Worm (Caenorhabditis elegans) whole organism, late embryonic: Measurements from ENCODE around the gene lst-4.
A peak's percentile ranks its signal among the peaks of the same experiment; 100 is the strongest.

Experiments used
- K09A11.1 ChIP-seq: sonication (generic microtip); optimal IDR thresholded peaks from 2 replicates; lab custom pipeline; 2017; ENCODE audit warnings: antibody characterized with exemption, mild to moderate bottlenecking, missing genetic modification characterization, missing compliant biosample characterization; ENCODE audit not compliant: insufficient read depth
- T23F11.4 ChIP-seq: fragments of 200-800 bp; sonication (Bioruptor generic); optimal IDR thresholded peaks from 2 replicates; lab custom pipeline; 2018; ENCODE audit warnings: mild to moderate bottlenecking, missing genetic modification characterization, missing compliant biosample characterization
- Y22D7AL.16 ChIP-seq: sonication (generic microtip); optimal IDR thresholded peaks from 2 replicates; lab custom pipeline; 2016; ENCODE audit warnings: missing genetic modification characterization, missing compliant biosample characterization
- ahr-1 ChIP-seq: sonication (generic microtip); optimal IDR thresholded peaks from 2 replicates; lab custom pipeline; 2016; ENCODE audit warnings: missing genetic modification characterization, missing compliant biosample characterization
- ama-1 ChIP-seq: fragments of 150-350 bp; optimal IDR thresholded peaks from 2 replicates; lab custom pipeline; 2014
- ceh-14 ChIP-seq: sonication (generic microtip); optimal IDR thresholded peaks from 2 replicates; lab custom pipeline; 2016; ENCODE audit warnings: missing genotype, missing genetic modification characterization, missing compliant biosample characterization
- ceh-18 ChIP-seq: sonication (generic microtip); optimal IDR thresholded peaks from 2 replicates; lab custom pipeline; 2016; ENCODE audit warnings: missing genetic modification characterization, missing compliant biosample characterization
- ceh-2 ChIP-seq: sonication (generic microtip); optimal IDR thresholded peaks from 2 replicates; lab custom pipeline; 2016; ENCODE audit warnings: missing genotype, missing genetic modification characterization, missing compliant biosample characterization
- ceh-22 ChIP-seq: sonication (generic microtip); optimal IDR thresholded peaks from 2 replicates; lab custom pipeline; 2017; ENCODE audit warnings: missing biosample characterization, missing genetic modification characterization
- ceh-24 ChIP-seq: sonication (generic microtip); optimal IDR thresholded peaks from 2 replicates; lab custom pipeline; 2016; ENCODE audit warnings: mild to moderate bottlenecking, missing genetic modification characterization, missing compliant biosample characterization
- ceh-30 ChIP-seq: fragments of 150-350 bp; optimal IDR thresholded peaks from 2 replicates; lab custom pipeline; 2014; ENCODE audit warnings: missing biosample characterization, missing genetic modification characterization
- ceh-34 ChIP-seq: sonication (generic microtip); optimal IDR thresholded peaks from 2 replicates; lab custom pipeline; 2016; ENCODE audit warnings: mild to moderate bottlenecking, missing genetic modification characterization, missing compliant biosample characterization
- ceh-45 ChIP-seq: fragments of 200-800 bp; sonication (Bioruptor generic); IDR thresholded peaks from 2 replicates; pipeline ENCODE4 v1.3.6; 2022; ENCODE audit warnings: missing genetic modification reagents, missing genetic modification characterization, missing compliant biosample characterization
- ceh-48 ChIP-seq: sonication (generic microtip); optimal IDR thresholded peaks from 2 replicates; lab custom pipeline; 2016; ENCODE audit warnings: missing genetic modification characterization, inconsistent platforms, missing compliant biosample characterization
- ceh-6 ChIP-seq: fragments of 200-800 bp; sonication (Bioruptor generic); optimal IDR thresholded peaks from 2 replicates; lab custom pipeline; 2018; ENCODE audit warnings: mild to moderate bottlenecking, missing genetic modification characterization, missing compliant biosample characterization
- ceh-9 ChIP-seq: sonication (generic microtip); optimal IDR thresholded peaks from 2 replicates; lab custom pipeline; 2016; ENCODE audit warnings: mild to moderate bottlenecking, missing genetic modification characterization, inconsistent platforms, missing compliant biosample characterization
- che-1 ChIP-seq: sonication (generic microtip); optimal IDR thresholded peaks from 2 replicates; lab custom pipeline; 2016; ENCODE audit warnings: mild to moderate bottlenecking, missing genetic modification characterization, missing compliant biosample characterization
- dmd-4 ChIP-seq: sonication (generic microtip); optimal IDR thresholded peaks from 2 replicates; lab custom pipeline; 2016; ENCODE audit warnings: borderline replicate concordance, missing genetic modification characterization, missing compliant biosample characterization
- dve-1 ChIP-seq: sonication (generic microtip); optimal IDR thresholded peaks from 2 replicates; lab custom pipeline; 2017; ENCODE audit warnings: antibody characterized with exemption, mild to moderate bottlenecking, missing genetic modification characterization, missing compliant biosample characterization
- elt-2 ChIP-seq: sonication (generic microtip); optimal IDR thresholded peaks from 2 replicates; lab custom pipeline; 2016; ENCODE audit warnings: missing genetic modification reagents, missing genetic modification characterization, missing compliant biosample characterization
- ets-4 ChIP-seq: sonication (generic microtip); optimal IDR thresholded peaks from 2 replicates; lab custom pipeline; 2016; ENCODE audit warnings: missing genetic modification characterization, missing compliant biosample characterization
- eyg-1 ChIP-seq: sonication (generic microtip); optimal IDR thresholded peaks from 2 replicates; lab custom pipeline; 2016; ENCODE audit warnings: missing genotype, missing genetic modification characterization, missing compliant biosample characterization
- fkh-6 ChIP-seq: sonication (generic microtip); optimal IDR thresholded peaks from 2 replicates; lab custom pipeline; 2016; ENCODE audit warnings: missing genetic modification characterization, missing compliant biosample characterization
- gmeb-2 ChIP-seq: sonication (generic microtip); optimal IDR thresholded peaks from 2 replicates; lab custom pipeline; 2016; ENCODE audit warnings: missing genetic modification characterization, inconsistent platforms, missing compliant biosample characterization
- hlh-13 ChIP-seq: fragments of 200-800 bp; sonication (Bioruptor generic); optimal IDR thresholded peaks from 2 replicates; lab custom pipeline; 2018; ENCODE audit warnings: mild to moderate bottlenecking, missing genetic modification characterization, missing compliant biosample characterization
- hlh-30 ChIP-seq: sonication (generic microtip); optimal IDR thresholded peaks from 2 replicates; lab custom pipeline; 2017; ENCODE audit warnings: antibody characterized with exemption, missing genetic modification characterization, missing compliant biosample characterization; ENCODE audit not compliant: insufficient read depth
- hlh-6 ChIP-seq: sonication (generic microtip); optimal IDR thresholded peaks from 2 replicates; lab custom pipeline; 2016; ENCODE audit warnings: missing genotype, missing genetic modification characterization, missing compliant biosample characterization
- hlh-8 ChIP-seq: sonication (generic microtip); optimal IDR thresholded peaks from 2 replicates; lab custom pipeline; 2016; ENCODE audit warnings: missing genotype, missing genetic modification characterization, missing compliant biosample characterization
- lim-6 ChIP-seq: sonication (generic microtip); optimal IDR thresholded peaks from 2 replicates; lab custom pipeline; 2016; ENCODE audit warnings: missing genetic modification characterization, missing compliant biosample characterization
- lin-11 ChIP-seq: fragments of 200-800 bp; sonication (Bioruptor generic); optimal IDR thresholded peaks from 2 replicates; lab custom pipeline; 2018; ENCODE audit warnings: mild to moderate bottlenecking, missing genetic modification characterization, missing compliant biosample characterization
- madf-2 ChIP-seq: sonication (generic microtip); optimal IDR thresholded peaks from 2 replicates; lab custom pipeline; 2017; ENCODE audit warnings: missing genetic modification characterization, missing compliant biosample characterization
- nfya-1 ChIP-seq: sonication (generic microtip); optimal IDR thresholded peaks from 2 replicates; lab custom pipeline; 2017; ENCODE audit warnings: missing genetic modification characterization, mild to moderate bottlenecking, missing compliant biosample characterization, antibody characterized with exemption, moderate library complexity
- nhr-232 ChIP-seq: sonication (generic microtip); optimal IDR thresholded peaks from 2 replicates; lab custom pipeline; 2016; ENCODE audit warnings: missing genetic modification characterization, missing compliant biosample characterization
- npax-4 ChIP-seq: sonication (generic microtip); optimal IDR thresholded peaks from 2 replicates; lab custom pipeline; 2016; ENCODE audit warnings: missing genetic modification characterization, missing compliant biosample characterization
- odd-2 ChIP-seq: sonication (generic microtip); optimal IDR thresholded peaks from 2 replicates; lab custom pipeline; 2017; ENCODE audit warnings: antibody characterized with exemption, mild to moderate bottlenecking, missing genetic modification characterization, missing compliant biosample characterization
- pag-3 ChIP-seq: sonication (generic microtip); optimal IDR thresholded peaks from 2 replicates; lab custom pipeline; 2016; ENCODE audit warnings: missing compliant biosample characterization, missing genetic modification characterization, borderline replicate concordance
- pax-1 ChIP-seq: fragments of 150-350 bp; optimal IDR thresholded peaks from 2 replicates; lab custom pipeline; 2014; ENCODE audit warnings: missing biosample characterization, missing genetic modification characterization
- pha-2 ChIP-seq: sonication (generic microtip); optimal IDR thresholded peaks from 2 replicates; lab custom pipeline; 2017; ENCODE audit warnings: mild to moderate bottlenecking, missing genetic modification characterization, missing compliant biosample characterization
- pha-4 ChIP-seq: fragments of 150-350 bp; optimal IDR thresholded peaks from 2 replicates; lab custom pipeline; 2018; ENCODE audit warnings: missing biosample characterization, missing genetic modification reagents, missing genetic modification characterization
- pros-1 ChIP-seq: fragments of 150-350 bp; optimal IDR thresholded peaks from 2 replicates; lab custom pipeline; 2014; ENCODE audit warnings: missing biosample characterization, missing genetic modification reagents, missing genetic modification characterization
- ref-2 ChIP-seq: sonication (generic microtip); optimal IDR thresholded peaks from 2 replicates; lab custom pipeline; 2016; ENCODE audit warnings: missing genetic modification characterization, missing compliant biosample characterization
- rnt-1 ChIP-seq: sonication (generic microtip); optimal IDR thresholded peaks from 2 replicates; lab custom pipeline; 2016; ENCODE audit warnings: missing genetic modification characterization, missing compliant biosample characterization
- sox-2 ChIP-seq: fragments of 200-800 bp; sonication (Bioruptor generic); IDR thresholded peaks from 2 replicates; pipeline ENCODE4 v1.3.6; 2022; ENCODE audit warnings: missing genetic modification reagents, missing genetic modification characterization, missing compliant biosample characterization
- sox-4 ChIP-seq: sonication (generic microtip); optimal IDR thresholded peaks from 2 replicates; lab custom pipeline; 2017; ENCODE audit warnings: mild to moderate bottlenecking, missing genetic modification characterization, inconsistent platforms, missing compliant biosample characterization
- syd-9 ChIP-seq: sonication (generic microtip); optimal IDR thresholded peaks from 2 replicates; lab custom pipeline; 2016; ENCODE audit warnings: mild to moderate bottlenecking, missing genetic modification characterization, moderate library complexity, missing compliant biosample characterization
- tbx-2 ChIP-seq: sonication (generic microtip); optimal IDR thresholded peaks from 2 replicates; lab custom pipeline; 2016; ENCODE audit warnings: missing genetic modification characterization, missing compliant biosample characterization
- tbx-7 ChIP-seq: sonication (generic microtip); optimal IDR thresholded peaks from 2 replicates; lab custom pipeline; 2016; ENCODE audit warnings: missing genotype, missing genetic modification characterization, missing compliant biosample characterization
- ttx-3 ChIP-seq: sonication (generic microtip); optimal IDR thresholded peaks from 2 replicates; lab custom pipeline; 2016; ENCODE audit warnings: missing genetic modification reagents, missing genetic modification characterization, missing compliant biosample characterization
- unc-3 ChIP-seq, 2 experiments: fragments of 200-800 bp in 1 of 2; sonication (Bioruptor generic) in 1 of 2; sonication (generic microtip) in 1 of 2; conservative IDR thresholded peaks in 1 of 2; optimal IDR thresholded peaks in 1 of 2; 2 replicates each; pipeline versions ENCODE4 v1.3.6 to Lab custom; 2016 to 2022; ENCODE audit warnings: missing compliant biosample characterization in 2 of 2, missing genetic modification characterization in 2 of 2, missing genetic modification reagents in 1 of 2
- unc-42 ChIP-seq: sonication (generic microtip); optimal IDR thresholded peaks from 2 replicates; lab custom pipeline; 2016; ENCODE audit warnings: missing genotype, missing genetic modification characterization, missing compliant biosample characterization
- unc-55 ChIP-seq: sonication (generic microtip); optimal IDR thresholded peaks from 2 replicates; lab custom pipeline; 2017; ENCODE audit warnings: missing biosample characterization, missing genetic modification reagents, missing genetic modification characterization

Gene lst-4

DNA sequence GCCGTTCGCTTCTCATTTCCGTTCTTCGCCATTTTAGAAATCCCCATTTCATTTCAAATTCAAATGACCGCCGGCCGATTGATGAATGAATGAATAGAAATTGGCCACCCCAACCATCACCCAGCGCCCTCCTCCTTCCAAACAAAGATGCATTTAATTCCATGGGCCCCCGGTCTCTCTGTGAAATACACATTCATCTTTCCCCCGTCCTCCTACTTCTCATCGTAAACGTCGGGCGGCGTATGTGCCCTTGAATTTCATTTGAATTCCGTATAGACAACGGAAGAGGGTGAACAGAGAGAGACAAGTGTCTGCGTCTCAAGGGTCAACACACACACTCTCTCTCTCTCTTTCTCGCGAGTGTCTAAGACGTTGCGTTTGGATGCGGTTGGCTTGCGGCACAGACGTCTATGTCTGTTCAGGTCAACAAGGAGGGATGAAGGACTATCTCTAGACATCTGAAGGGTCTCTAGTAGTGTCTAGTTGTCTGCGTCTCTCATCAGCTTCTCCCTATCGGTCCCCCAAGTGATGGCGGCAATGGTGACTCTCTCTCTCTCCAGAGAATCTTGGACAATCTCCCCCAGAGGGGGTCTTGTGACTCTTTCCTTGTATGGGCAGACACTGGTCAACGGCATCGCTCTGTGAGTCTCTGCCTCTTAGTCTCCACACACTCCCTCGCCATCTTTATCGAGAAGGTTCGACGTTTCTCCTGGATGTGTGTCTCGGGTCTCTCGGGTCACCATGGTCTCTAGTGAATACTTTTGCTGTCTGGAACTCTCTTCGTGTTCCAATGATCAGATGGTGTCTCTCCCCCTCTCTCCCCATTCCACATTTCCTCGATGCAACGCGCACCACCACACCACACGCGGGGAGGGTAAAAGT lies 36.8 kb downstream of the lst-4 start:
- no peak for TF ChIP-seq sox-4 (tag; lab: Kevin White, UChicago)
- TF ChIP-seq syd-9: peak; percentile 19
- TF ChIP-seq gmeb-2 (tag; lab: Kevin White, UChicago): peak; percentile 6
- TF ChIP-seq T23F11.4 (GFP tag; lab: Kevin White, UChicago): peak; percentile 39
- TF ChIP-seq ceh-30: no peak
- peak; percentile 84 for TF ChIP-seq ama-1 (lab: Kevin White, UChicago)
- peak; percentile 84 for TF ChIP-seq nfya-1
- peak; percentile 86 for TF ChIP-seq pros-1 (tag; lab: Kevin White, UChicago)
- no peak for TF ChIP-seq npax-4
- TF ChIP-seq ceh-6 (GFP tag; lab: Kevin White, UChicago): peak; percentile 47
- TF ChIP-seq ceh-48 (tag; lab: Kevin White, UChicago): no peak
- peak; percentile 2 for TF ChIP-seq ceh-18 (tag; lab: Kevin White, UChicago)
- TF ChIP-seq ceh-2 (tag; lab: Kevin White, UChicago): peak; percentile 58
- peak; percentile 84 for TF ChIP-seq pax-1
- peak; percentile 40 for TF ChIP-seq pag-3 (tag; lab: Kevin White, UChicago)
- no peak for TF ChIP-seq ceh-9 (tag; lab: Kevin White, UChicago)
- TF ChIP-seq che-1 (tag; lab: Kevin White, UChicago): no peak
- no peak for TF ChIP-seq nhr-232
- TF ChIP-seq pha-2 (tag; lab: Kevin White, UChicago): no peak
- TF ChIP-seq tbx-7 (tag; lab: Kevin White, UChicago): no peak
- no peak for TF ChIP-seq dmd-4 (tag; lab: Kevin White, UChicago)
- peak; percentile 58 for TF ChIP-seq K09A11.1 (tag; lab: Kevin White, UChicago)
- TF ChIP-seq ttx-3: peak; percentile 29
- no peak for TF ChIP-seq ahr-1 (tag; lab: Kevin White, UChicago)
- TF ChIP-seq hlh-8 (tag; lab: Kevin White, UChicago): peak; percentile 44
- no peak for TF ChIP-seq odd-2 (tag; lab: Kevin White, UChicago)
- no peak for TF ChIP-seq ceh-45 (GFP tag; lab: Robert Waterston, UW)
- peak; percentile 35 for TF ChIP-seq eyg-1
- peak; percentile 71 for TF ChIP-seq ceh-14 (tag; lab: Kevin White, UChicago)
- no peak for TF ChIP-seq dve-1
- no peak for TF ChIP-seq Y22D7AL.16 (tag; lab: Kevin White, UChicago)
- peak; percentile 94 for TF ChIP-seq unc-55
- TF ChIP-seq fkh-6 (tag; lab: Kevin White, UChicago): peak; percentile 37
- peak; percentile 75 for TF ChIP-seq lim-6
- no peak for TF ChIP-seq madf-2 (tag; lab: Kevin White, UChicago)
- TF ChIP-seq unc-42 (tag; lab: Kevin White, UChicago): peak; percentile 77
- peak; percentile 81 for TF ChIP-seq sox-2 (GFP tag; lab: Robert Waterston, UW)
- no peak for TF ChIP-seq pha-4
- TF ChIP-seq elt-2: peak; percentile 22
- no peak for TF ChIP-seq ceh-24 (tag; lab: Kevin White, UChicago)
- TF ChIP-seq hlh-30 (tag; lab: Kevin White, UChicago): peak; percentile 91
- TF ChIP-seq rnt-1: peak; percentile 97
- peak; percentile 62 for TF ChIP-seq ceh-34 (tag; lab: Kevin White, UChicago)
- no peak for TF ChIP-seq lin-11 (tag; lab: Kevin White, UChicago)
- TF ChIP-seq tbx-2 (tag; lab: Kevin White, UChicago): peak; percentile 66
- TF ChIP-seq ceh-22 (tag; lab: Kevin White, UChicago): peak; percentile 38
- TF ChIP-seq ets-4 (tag; lab: Kevin White, UChicago): no peak
- no peak for TF ChIP-seq hlh-6
- no peak for TF ChIP-seq hlh-13
- peak; percentile 54 for TF ChIP-seq ref-2
- peak; percentile 74 for TF ChIP-seq unc-3 (GFP tag; conservative IDR thresholded peaks at IDR 0.05; lab: Robert Waterston, UW)
- peak; percentile 59 for TF ChIP-seq unc-3 (tag; optimal IDR thresholded peaks at IDR 0.05; lab: Kevin White, UChicago)
